Worm (Caenorhabditis elegans) whole organism, L4 larva: ENCODE results near the gene ZK180.5.

Experiments
- F44E2.7 ChIP-seq: fragments of 200-800 bp; sonication (Bioruptor generic); IDR thresholded peaks from 2 replicates; pipeline ENCODE4 v2.1.2; 2022; ENCODE audit warnings: missing genetic modification characterization, missing compliant biosample characterization
- F49E8.2 ChIP-seq: sonication (generic microtip); optimal IDR thresholded peaks from 2 replicates; lab custom pipeline; 2016; ENCODE audit warnings: missing compliant biosample characterization, mild to moderate bottlenecking, missing genetic modification characterization, borderline replicate concordance
- R02D3.7 ChIP-seq: fragments of 150-350 bp; sonication (generic microtip); optimal IDR thresholded peaks from 3 replicates; lab custom pipeline; 2014; ENCODE audit warnings: missing biosample characterization, missing genetic modification characterization
- T20F7.1 ChIP-seq: fragments of 200-800 bp; sonication (Bioruptor generic); optimal IDR thresholded peaks from 2 replicates; lab custom pipeline; 2018; ENCODE audit warnings: mild to moderate bottlenecking, missing genetic modification characterization, missing compliant biosample characterization
- T26A8.4 ChIP-seq: fragments of 200-800 bp; sonication (Bioruptor generic); IDR thresholded peaks from 2 replicates; pipeline ENCODE4 v1.3.6; 2022; ENCODE audit warnings: missing genetic modification characterization, missing compliant biosample characterization
- ZK337.2 ChIP-seq: fragments of 200-800 bp; sonication (Bioruptor generic); IDR thresholded peaks from 2 replicates; pipeline ENCODE4 v1.3.6; 2022; ENCODE audit warnings: missing genetic modification reagents, missing genetic modification characterization, missing compliant biosample characterization
- ZK546.5 ChIP-seq, 2 experiments: sonication (generic microtip); optimal IDR thresholded peaks; 2 replicates each; lab custom pipeline; 2017; ENCODE audit warnings: missing biosample characterization in 2 of 2, missing genetic modification characterization in 2 of 2
- aha-1 ChIP-seq: fragments of 150-350 bp; peaks from one replicate; lab custom pipeline; 2014; ENCODE audit warnings: missing biosample characterization, missing genetic modification characterization
- ama-1 ChIP-seq: fragments of 150-350 bp; optimal IDR thresholded peaks from 2 replicates; lab custom pipeline; 2014; ENCODE audit warnings: inconsistent platforms, mixed read lengths
- attf-4 ChIP-seq: sonication (generic microtip); optimal IDR thresholded peaks from 3 replicates; lab custom pipeline; 2017; ENCODE audit warnings: missing biosample characterization, missing genetic modification characterization
- ceh-32 ChIP-seq: sonication (generic microtip); optimal IDR thresholded peaks from 2 replicates; lab custom pipeline; 2016; ENCODE audit warnings: mild to moderate bottlenecking, missing genetic modification characterization, missing compliant biosample characterization; ENCODE audit not compliant: poor library complexity
- ceh-62 ChIP-seq: sonication (generic microtip); optimal IDR thresholded peaks from 2 replicates; lab custom pipeline; 2017; ENCODE audit warnings: missing biosample characterization, missing genetic modification characterization
- ces-1 ChIP-seq: fragments of 150-350 bp; sonication (generic microtip); optimal IDR thresholded peaks from 4 replicates; lab custom pipeline; 2014; ENCODE audit warnings: missing biosample characterization, missing genetic modification reagents, missing genetic modification characterization
- daf-19 ChIP-seq: fragments of 200-800 bp; sonication (Bioruptor generic); conservative IDR thresholded peaks from 2 replicates; pipeline ENCODE4 v1.3.6; 2022; ENCODE audit warnings: missing genetic modification characterization, missing compliant biosample characterization
- dmd-6 ChIP-seq: fragments of 200-800 bp; sonication (Bioruptor generic); IDR thresholded peaks from 2 replicates; pipeline ENCODE4 v1.3.6; 2022; ENCODE audit warnings: missing genetic modification reagents, missing genetic modification characterization, missing compliant biosample characterization
- dmd-8 ChIP-seq: fragments of 200-800 bp; sonication (Bioruptor generic); IDR thresholded peaks from 2 replicates; pipeline ENCODE4 v1.3.6; 2022; ENCODE audit warnings: missing genetic modification characterization, missing compliant biosample characterization
- dmd-9 ChIP-seq: fragments of 200-800 bp; sonication (Bioruptor generic); IDR thresholded peaks from 2 replicates; pipeline ENCODE4 v1.3.6; 2022; ENCODE audit warnings: missing genetic modification reagents, missing genetic modification characterization, missing compliant biosample characterization
- egl-27 ChIP-seq: sonication (generic microtip); optimal IDR thresholded peaks from 3 replicates; lab custom pipeline; 2017; ENCODE audit warnings: missing biosample characterization, missing genetic modification reagents, missing genetic modification characterization
- hif-1 ChIP-seq, 2 experiments: sonication (generic microtip); optimal IDR thresholded peaks; 2 replicates each; lab custom pipeline; 2016 to 2017; ENCODE audit warnings: missing compliant biosample characterization in 2 of 2, missing genetic modification characterization in 2 of 2, missing genetic modification reagents in 2 of 2, missing genotype in 2 of 2, mild to moderate bottlenecking in 1 of 2
- jun-1 ChIP-seq: fragments of 150-350 bp; optimal IDR thresholded peaks from 2 replicates; lab custom pipeline; 2014; ENCODE audit warnings: missing biosample characterization, missing genetic modification reagents, missing genetic modification characterization
- lim-7 ChIP-seq: fragments of 200-800 bp; sonication (Bioruptor generic); IDR thresholded peaks from 2 replicates; pipeline ENCODE4 v1.3.6; 2022; ENCODE audit warnings: missing genetic modification characterization, missing compliant biosample characterization
- lin-1 ChIP-seq: fragments of 200-800 bp; sonication (Bioruptor generic); IDR thresholded peaks from 2 replicates; pipeline ENCODE4 v1.3.6; 2022; ENCODE audit warnings: missing genetic modification reagents, missing genetic modification characterization, missing compliant biosample characterization
- lin-29 ChIP-seq: fragments of 200-800 bp; sonication (Bioruptor generic); IDR thresholded peaks from 2 replicates; pipeline ENCODE4 v1.3.6; 2022; ENCODE audit warnings: missing genetic modification reagents, missing genetic modification characterization, missing compliant biosample characterization
- lsy-2 ChIP-seq, 2 experiments: fragments of 150-350 bp in 1 of 2; sonication (generic microtip) in 1 of 2; optimal IDR thresholded peaks; 2 replicates each; lab custom pipeline; 2014 to 2017; ENCODE audit warnings: missing biosample characterization in 2 of 2, missing genetic modification characterization in 2 of 2
- madf-9 ChIP-seq: fragments of 200-800 bp; sonication (Bioruptor generic); conservative IDR thresholded peaks from 2 replicates; pipeline ENCODE4 v1.3.6; 2022; ENCODE audit warnings: missing genetic modification reagents, missing genetic modification characterization, missing compliant biosample characterization
- mep-1 ChIP-seq: fragments of 150-350 bp; sonication (generic microtip); optimal IDR thresholded peaks from 3 replicates; lab custom pipeline; 2014; ENCODE audit warnings: missing biosample characterization, missing genetic modification characterization
- mes-2 ChIP-seq: sonication (generic microtip); optimal IDR thresholded peaks from 2 replicates; lab custom pipeline; 2016; ENCODE audit warnings: missing genotype, mild to moderate bottlenecking, missing genetic modification characterization, missing compliant biosample characterization; ENCODE audit not compliant: poor library complexity, severe bottlenecking
- mxl-2 ChIP-seq: fragments of 200-800 bp; sonication (Bioruptor generic); conservative IDR thresholded peaks from 2 replicates; pipeline ENCODE4 v1.3.6; 2022; ENCODE audit warnings: missing genetic modification reagents, missing genetic modification characterization, missing compliant biosample characterization
- mxl-3 ChIP-seq: fragments of 200-800 bp; sonication (Bioruptor generic); optimal IDR thresholded peaks from 2 replicates; lab custom pipeline; 2018; ENCODE audit warnings: mild to moderate bottlenecking, missing genetic modification characterization, missing compliant biosample characterization
- nhr-102 ChIP-seq: sonication (generic microtip); optimal IDR thresholded peaks from 2 replicates; lab custom pipeline; 2016; ENCODE audit warnings: mild to moderate bottlenecking, missing genetic modification characterization, moderate library complexity, missing compliant biosample characterization
- nhr-111 ChIP-seq: fragments of 200-800 bp; sonication (Bioruptor generic); optimal IDR thresholded peaks from 2 replicates; lab custom pipeline; 2018; ENCODE audit warnings: mild to moderate bottlenecking, missing genetic modification characterization, missing compliant biosample characterization
- nhr-237 ChIP-seq: sonication (generic microtip); optimal IDR thresholded peaks from 2 replicates; lab custom pipeline; 2017; ENCODE audit warnings: missing biosample characterization, missing genetic modification characterization
- nhr-41 ChIP-seq: fragments of 200-800 bp; sonication (Bioruptor generic); IDR thresholded peaks from 2 replicates; pipeline ENCODE4 v1.3.6; 2022; ENCODE audit warnings: missing genetic modification reagents, missing genetic modification characterization, missing compliant biosample characterization
- nhr-42 ChIP-seq: fragments of 200-800 bp; sonication (Bioruptor generic); IDR thresholded peaks from 2 replicates; pipeline ENCODE4 v1.3.6; 2022; ENCODE audit warnings: missing genetic modification characterization, missing compliant biosample characterization
- nhr-77 ChIP-seq: fragments of 150-350 bp; optimal IDR thresholded peaks from 2 replicates; lab custom pipeline; 2014; ENCODE audit warnings: missing biosample characterization, missing genetic modification characterization
- pha-4 ChIP-seq, 2 experiments: fragments of 150-350 bp in 1 of 2; fragments of 200-800 bp in 1 of 2; sonication (Bioruptor generic) in 1 of 2; IDR thresholded peaks in 1 of 2; optimal IDR thresholded peaks in 1 of 2; 2 replicates each; pipeline versions ENCODE4 v1.3.6 to Lab custom; 2014 to 2022; ENCODE audit warnings: missing genetic modification characterization in 2 of 2, missing genetic modification reagents in 2 of 2, missing biosample characterization in 1 of 2, missing compliant biosample characterization in 1 of 2
- pqm-1 ChIP-seq: sonication (generic microtip); optimal IDR thresholded peaks from 2 replicates; lab custom pipeline; 2017; ENCODE audit warnings: missing biosample characterization, missing genetic modification characterization
- rbr-2 ChIP-seq: sonication (generic microtip); optimal IDR thresholded peaks from 2 replicates; lab custom pipeline; 2016; ENCODE audit warnings: missing genotype, missing genetic modification characterization, missing compliant biosample characterization
- sdz-12 ChIP-seq: fragments of 200-800 bp; sonication (Bioruptor generic); optimal IDR thresholded peaks from 2 replicates; lab custom pipeline; 2018; ENCODE audit warnings: mild to moderate bottlenecking, missing genetic modification characterization, missing compliant biosample characterization
- skn-1 ChIP-seq: fragments of 150-350 bp; optimal IDR thresholded peaks from 2 replicates; lab custom pipeline; 2014; ENCODE audit warnings: missing biosample characterization, missing genetic modification characterization
- snpc-4 ChIP-seq: fragments of 150-350 bp; optimal IDR thresholded peaks from 2 replicates; lab custom pipeline; 2014; ENCODE audit warnings: missing biosample characterization, missing genetic modification characterization
- spr-1 ChIP-seq: sonication (generic microtip); optimal IDR thresholded peaks from 2 replicates; lab custom pipeline; 2016; ENCODE audit warnings: mild to moderate bottlenecking, missing genetic modification characterization, missing compliant biosample characterization
- spr-3 ChIP-seq: fragments of 200-800 bp; sonication (Bioruptor generic); optimal IDR thresholded peaks from 2 replicates; lab custom pipeline; 2018; ENCODE audit warnings: mild to moderate bottlenecking, missing genetic modification characterization, missing compliant biosample characterization
- unc-39 ChIP-seq: sonication (generic microtip); optimal IDR thresholded peaks from 2 replicates; lab custom pipeline; 2017; ENCODE audit warnings: missing biosample characterization, missing genetic modification characterization
- unc-62 ChIP-seq, 3 experiments: fragments of 150-350 bp in 1 of 3; sonication (generic microtip); optimal IDR thresholded peaks in 2 of 3; peaks in 1 of 3; 1 replicate in 1 of 3; 2 replicates in 2 of 3; lab custom pipeline; 2014 to 2017; ENCODE audit warnings: missing biosample characterization in 3 of 3, missing genetic modification characterization in 3 of 3, missing genetic modification reagents in 3 of 3, missing genotype in 1 of 3
- vab-7 ChIP-seq: fragments of 200-800 bp; sonication (Bioruptor generic); IDR thresholded peaks from 2 replicates; pipeline ENCODE4 v1.3.6; 2022; ENCODE audit warnings: missing genetic modification reagents, missing genetic modification characterization, missing compliant biosample characterization
- zag-1 ChIP-seq: fragments of 150-350 bp; optimal IDR thresholded peaks from 2 replicates; lab custom pipeline; 2014; ENCODE audit warnings: missing biosample characterization, missing genetic modification characterization
- zip-2 ChIP-seq: fragments of 150-350 bp; optimal IDR thresholded peaks from 2 replicates; lab custom pipeline; 2014; ENCODE audit warnings: missing biosample characterization, missing genetic modification characterization
- ztf-11 ChIP-seq: fragments of 150-350 bp; optimal IDR thresholded peaks from 2 replicates; lab custom pipeline; 2014; ENCODE audit warnings: missing biosample characterization, missing genetic modification characterization
- ztf-7 ChIP-seq: fragments of 150-350 bp; optimal IDR thresholded peaks from 2 replicates; lab custom pipeline; 2014; ENCODE audit warnings: missing biosample characterization, missing genetic modification characterization

The ZK180.5 gene

ce11 chrIV:4468046-4468727 is 48.8 kb downstream of the ZK180.5 start (continued):
- TF ChIP-seq madf-9 = no peak
- no peak for TF ChIP-seq mxl-2 (GFP tag; lab: Robert Waterston, UW)
- no peak for TF ChIP-seq zag-1
- TF ChIP-seq zip-2 (tag; lab: Kevin White, UChicago) = peak; percentile 29
- peak; percentile 59; the same call in 1 of the 2 replicates for TF ChIP-seq lin-1
- TF ChIP-seq lin-29 (GFP tag; lab: Robert Waterston, UW) = no peak
- no peak for TF ChIP-seq ztf-7 (tag; lab: Kevin White, UChicago)
- TF ChIP-seq lsy-2 (tag; optimal IDR thresholded peaks at IDR 0.05; lab: Kevin White, UChicago) = peak; percentile 33 to 72
- TF ChIP-seq pha-4 (GFP tag; IDR thresholded peaks at IDR 0.05; lab: Robert Waterston, UW) = no peak
- TF ChIP-seq pha-4 (tag; optimal IDR thresholded peaks at IDR 0.05; lab: Kevin White, UChicago) = peak; percentile 11
- no peak for TF ChIP-seq attf-4 (tag; lab: Kevin White, UChicago)
- 0 out of 2 replicates have a peak, but pooled peaks have one; percentile 22 for TF ChIP-seq ZK337.2 (GFP tag; lab: Robert Waterston, UW)
- no peak; the same call in 1 of the 2 replicates for TF ChIP-seq dmd-6
- TF ChIP-seq aha-1 (tag; lab: Kevin White, UChicago) = peak; percentile 30
- TF ChIP-seq skn-1 = no peak
- no peak for TF ChIP-seq daf-19 (GFP tag; lab: Robert Waterston, UW)
- TF ChIP-seq nhr-41 = no peak
- TF ChIP-seq T26A8.4 (GFP tag; lab: Robert Waterston, UW) = peak; percentile 75; the same call in 1 of the 2 replicates
- TF ChIP-seq ceh-62 = no peak
- no peak for TF ChIP-seq nhr-111
- peak; percentile 60 for TF ChIP-seq nhr-102 (tag; lab: Kevin White, UChicago)
- TF ChIP-seq rbr-2 (tag; lab: Kevin White, UChicago) = peak; percentile 37
- no peak for TF ChIP-seq pqm-1
- TF ChIP-seq unc-39 (tag; lab: Kevin White, UChicago) = no peak
- TF ChIP-seq nhr-237 (tag; lab: Kevin White, UChicago) = no peak
- no peak for TF ChIP-seq jun-1 (tag; lab: Kevin White, UChicago)
- TF ChIP-seq spr-3 (GFP tag; lab: Kevin White, UChicago) = no peak
- TF ChIP-seq F49E8.2 (tag; lab: Kevin White, UChicago) = no peak
- TF ChIP-seq R02D3.7 (tag; lab: Kevin White, UChicago) = no peak
- TF ChIP-seq mep-1 (tag; lab: Kevin White, UChicago) = peak; percentile 72
- 0 out of 2 replicates have a peak, but pooled peaks have one; percentile 4 for TF ChIP-seq vab-7 (GFP tag; lab: Robert Waterston, UW)
- no peak for TF ChIP-seq F44E2.7
- TF ChIP-seq ama-1 (lab: Kevin White, UChicago) = peak; percentile 99
- 0 out of 2 replicates have a peak, but pooled peaks have one; percentile 6 for TF ChIP-seq nhr-42
- TF ChIP-seq dmd-9 (GFP tag; lab: Robert Waterston, UW) = no peak
- no peak for TF ChIP-seq ceh-32 (tag; lab: Kevin White, UChicago)
- TF ChIP-seq mxl-3 = peak; percentile 31
- no peak for TF ChIP-seq lim-7 (GFP tag; lab: Robert Waterston, UW)
- TF ChIP-seq egl-27 (tag; lab: Kevin White, UChicago) = no peak
- no peak for TF ChIP-seq snpc-4 (tag; lab: Kevin White, UChicago)
- peak; percentile 12 for TF ChIP-seq mes-2 (tag; lab: Kevin White, UChicago)
- no peak for TF ChIP-seq ZK546.5 (tag; optimal IDR thresholded peaks at IDR 0.05; lab: Kevin White, UChicago)
- peak; percentile 56 for TF ChIP-seq sdz-12
- peak in 1 of 2 experiments; percentile 63 for TF ChIP-seq unc-62 (GFP tag; optimal IDR thresholded peaks at IDR 0.05 in 1 of 2; lab: Kevin White, UChicago)
- no peak for TF ChIP-seq unc-62 (tag; optimal IDR thresholded peaks at IDR 0.05; lab: Kevin White, UChicago)
- TF ChIP-seq T20F7.1 = no peak
- TF ChIP-seq nhr-77 (tag; lab: Kevin White, UChicago) = no peak
- no peak for TF ChIP-seq ztf-11 (tag; lab: Kevin White, UChicago)
- TF ChIP-seq spr-1 (tag; lab: Kevin White, UChicago) = peak; percentile 33
- TF ChIP-seq ces-1 = no peak
- 0 out of 2 replicates have a peak, but pooled peaks have one; percentile 30 for TF ChIP-seq dmd-8
- peak; percentile 26 to 65 for TF ChIP-seq hif-1 (tag; optimal IDR thresholded peaks at IDR 0.05; lab: Kevin White, UChicago)
